Fruit fly (Drosophila melanogaster): ENCODE data around the gene Task7.

DNA sequence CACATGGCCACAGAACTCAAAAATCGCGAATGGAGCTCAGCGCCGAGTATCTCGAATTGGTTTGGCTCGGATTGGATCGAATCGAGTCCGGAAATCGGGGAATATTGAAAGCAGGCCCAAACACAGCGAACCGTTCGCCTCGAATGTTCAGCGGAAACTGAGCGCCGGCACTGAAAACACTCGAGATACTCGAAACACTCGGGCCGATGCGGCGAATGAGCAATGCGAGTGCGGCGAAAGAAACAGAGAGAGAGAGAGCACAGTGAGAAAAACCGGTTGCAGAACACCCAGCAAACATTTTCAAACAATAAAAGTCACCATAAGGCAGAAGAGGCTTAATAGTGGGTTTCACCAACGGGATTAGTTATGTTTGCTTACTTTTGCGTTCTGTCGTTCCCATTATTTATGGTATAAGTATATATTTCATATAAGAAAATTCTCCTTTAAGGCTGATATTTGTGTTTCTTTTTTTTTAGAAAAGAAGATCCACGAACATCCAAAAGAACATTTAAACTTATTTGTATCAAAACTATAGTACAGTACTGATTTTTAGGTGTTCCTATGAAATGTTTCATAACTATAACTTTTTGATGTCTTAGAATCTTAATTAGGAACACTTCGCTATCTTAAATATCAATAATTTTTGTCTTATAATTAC lies 17.6 kb downstream of the Task7 start, which contains the start of gene FER:
- TF ChIP-seq CG8301 (tag; optimal IDR thresholded peaks at IDR 0.05), result no peak
- TF ChIP-seq CG32121 (GFP tag; IDR thresholded peaks at IDR 0.05), result peak; percentile 52
- TF ChIP-seq EcR (GFP tag; optimal IDR thresholded peaks at IDR 0.05), result peak; percentile 41
- TF ChIP-seq Pif1B (GFP tag; optimal IDR thresholded peaks at IDR 0.05), result peak; percentile 70
- peak; percentile 11 for TF ChIP-seq CG15710 (tag; optimal IDR thresholded peaks at IDR 0.05)
- TF ChIP-seq rn (GFP tag; IDR thresholded peaks at IDR 0.05), result no peak
